Worm (Caenorhabditis elegans) whole organism, young adult: ENCODE data around the gene clec-124.
"Not testable (repeated sequence)": the region's sequence is repeated elsewhere in the genome, so short reads cannot be mapped to it uniquely, and the experiment has no call there.

Experiments used
- B0261.1 ChIP-seq: sonication (generic microtip); optimal IDR thresholded peaks from 2 replicates; lab custom pipeline; 2016; ENCODE audit warnings: mild to moderate bottlenecking, missing genetic modification characterization, moderate library complexity, missing compliant biosample characterization
- C06A6.2 ChIP-seq: fragments of 200-800 bp; sonication (Bioruptor generic); conservative IDR thresholded peaks from 2 replicates; pipeline ENCODE4 v1.3.6; 2022; ENCODE audit warnings: missing genetic modification characterization, missing compliant biosample characterization
- F10E7.11 ChIP-seq: sonication (generic microtip); optimal IDR thresholded peaks from 2 replicates; lab custom pipeline; 2017; ENCODE audit warnings: mild to moderate bottlenecking, missing genetic modification characterization, moderate library complexity, missing compliant biosample characterization
- F52B5.7 ChIP-seq: sonication (generic microtip); optimal IDR thresholded peaks from 2 replicates; lab custom pipeline; 2016; ENCODE audit warnings: mild to moderate bottlenecking, missing genetic modification characterization, missing compliant biosample characterization
- K12H6.12 ChIP-seq: fragments of 200-800 bp; sonication (Bioruptor generic); optimal IDR thresholded peaks from 2 replicates; lab custom pipeline; 2018; ENCODE audit warnings: mild to moderate bottlenecking, missing genetic modification characterization, missing compliant biosample characterization
- Y56A3A.18 ChIP-seq: fragments of 200-800 bp; sonication (Bioruptor generic); IDR thresholded peaks from 2 replicates; pipeline ENCODE4 v1.3.6; 2022; ENCODE audit warnings: missing genetic modification reagents, missing genetic modification characterization, missing compliant biosample characterization
- Y67H2A.10 ChIP-seq: fragments of 200-800 bp; sonication (Bioruptor generic); conservative IDR thresholded peaks from 2 replicates; pipeline ENCODE4 v1.3.6; 2022; ENCODE audit warnings: missing genetic modification reagents, missing genetic modification characterization, missing compliant biosample characterization
- Y79H2A.3 ChIP-seq: fragments of 200-800 bp; sonication (Bioruptor generic); conservative IDR thresholded peaks from 2 replicates; pipeline ENCODE4 v1.3.6; 2022; ENCODE audit warnings: missing genetic modification reagents, missing genetic modification characterization, missing compliant biosample characterization
- akir-1 ChIP-seq: fragments of 200-800 bp; sonication (Bioruptor generic); optimal IDR thresholded peaks from 2 replicates; lab custom pipeline; 2018; ENCODE audit warnings: mild to moderate bottlenecking, missing genetic modification characterization, moderate library complexity, missing compliant biosample characterization
- attf-5 ChIP-seq: fragments of 200-800 bp; sonication (Bioruptor generic); optimal IDR thresholded peaks from 2 replicates; lab custom pipeline; 2018; ENCODE audit warnings: mild to moderate bottlenecking, missing genetic modification characterization, missing compliant biosample characterization
- cebp-1 ChIP-seq, 2 experiments: fragments of 200-800 bp in 1 of 2; sonication (Bioruptor generic) in 1 of 2; sonication (generic microtip) in 1 of 2; IDR thresholded peaks in 1 of 2; optimal IDR thresholded peaks in 1 of 2; 2 replicates each; pipeline versions ENCODE4 v1.3.6 to Lab custom; 2017 to 2022; ENCODE audit warnings: missing compliant biosample characterization in 2 of 2, missing genetic modification characterization in 2 of 2, mild to moderate bottlenecking in 1 of 2, missing genetic modification reagents in 1 of 2, moderate library complexity in 1 of 2
- ceh-27 ChIP-seq: fragments of 200-800 bp; sonication (Bioruptor generic); optimal IDR thresholded peaks from 2 replicates; lab custom pipeline; 2018; ENCODE audit warnings: mild to moderate bottlenecking, missing genetic modification characterization, moderate library complexity, missing compliant biosample characterization
- ceh-40 ChIP-seq: fragments of 200-800 bp; sonication (Bioruptor generic); IDR thresholded peaks from 2 replicates; pipeline ENCODE4 v1.3.6; 2022; ENCODE audit warnings: missing genetic modification characterization, missing compliant biosample characterization
- ceh-79 ChIP-seq: sonication (generic microtip); optimal IDR thresholded peaks from 2 replicates; lab custom pipeline; 2017; ENCODE audit warnings: mild to moderate bottlenecking, missing genetic modification characterization, missing compliant biosample characterization
- dpff-1 ChIP-seq: sonication (generic microtip); optimal IDR thresholded peaks from 2 replicates; lab custom pipeline; 2017; ENCODE audit warnings: mild to moderate bottlenecking, missing genetic modification characterization, missing compliant biosample characterization
- egl-44 ChIP-seq: fragments of 200-800 bp; sonication (Bioruptor generic); IDR thresholded peaks from 2 replicates; pipeline ENCODE4 v1.3.6; 2022; ENCODE audit warnings: missing genetic modification reagents, missing genetic modification characterization, missing compliant biosample characterization
- ets-4 ChIP-seq: fragments of 200-800 bp; sonication (Bioruptor generic); optimal IDR thresholded peaks from 2 replicates; lab custom pipeline; 2018; ENCODE audit warnings: mild to moderate bottlenecking, missing genetic modification characterization, missing compliant biosample characterization
- gei-17 ChIP-seq: fragments of 200-800 bp; sonication (Bioruptor generic); optimal IDR thresholded peaks from 2 replicates; lab custom pipeline; 2018; ENCODE audit warnings: mild to moderate bottlenecking, missing genetic modification characterization, missing compliant biosample characterization
- hlh-26 ChIP-seq: fragments of 200-800 bp; sonication (Bioruptor generic); conservative IDR thresholded peaks from 2 replicates; pipeline ENCODE4 v1.3.6; 2022; ENCODE audit warnings: missing genetic modification reagents, missing genetic modification characterization, missing compliant biosample characterization
- lin-40 ChIP-seq: sonication (generic microtip); optimal IDR thresholded peaks from 2 replicates; lab custom pipeline; 2016; ENCODE audit warnings: missing genetic modification characterization, mild to moderate bottlenecking, missing compliant biosample characterization, missing genotype, missing genetic modification reagents
- lin-54 ChIP-seq: fragments of 200-800 bp; sonication (Bioruptor generic); optimal IDR thresholded peaks from 2 replicates; lab custom pipeline; 2018; ENCODE audit warnings: mild to moderate bottlenecking, missing genetic modification characterization, missing compliant biosample characterization
- madf-3 ChIP-seq: fragments of 200-800 bp; sonication (Bioruptor generic); IDR thresholded peaks from 2 replicates; pipeline ENCODE4 v1.3.6; 2022; ENCODE audit warnings: missing genetic modification reagents, missing genetic modification characterization, missing compliant biosample characterization
- mcd-1 ChIP-seq: fragments of 200-800 bp; sonication (Bioruptor generic); IDR thresholded peaks from 2 replicates; pipeline ENCODE4 v1.3.6; 2022; ENCODE audit warnings: missing genetic modification reagents, missing genetic modification characterization, missing compliant biosample characterization
- nfya-2 ChIP-seq: fragments of 200-800 bp; sonication (Bioruptor generic); IDR thresholded peaks from 2 replicates; pipeline ENCODE4 v1.3.6; 2022; ENCODE audit warnings: missing genetic modification reagents, missing genetic modification characterization, missing compliant biosample characterization
- nhr-179 ChIP-seq: sonication (generic microtip); optimal IDR thresholded peaks from 2 replicates; lab custom pipeline; 2016; ENCODE audit warnings: mild to moderate bottlenecking, missing genetic modification characterization, missing compliant biosample characterization
- nhr-27 ChIP-seq: fragments of 200-800 bp; sonication (Bioruptor generic); optimal IDR thresholded peaks from 2 replicates; lab custom pipeline; 2018; ENCODE audit warnings: mild to moderate bottlenecking, missing genetic modification characterization, moderate library complexity, missing compliant biosample characterization
- nhr-80 ChIP-seq: sonication (generic microtip); optimal IDR thresholded peaks from 2 replicates; lab custom pipeline; 2016; ENCODE audit warnings: missing genetic modification characterization, missing compliant biosample characterization
- pha-4 ChIP-seq: fragments of 150-350 bp; sonication (generic microtip); optimal IDR thresholded peaks from 2 replicates; lab custom pipeline; 2014; ENCODE audit warnings: missing biosample characterization, missing genetic modification reagents, missing genetic modification characterization
- rpc-1 ChIP-seq, 2 experiments: fragments of 150-350 bp in 1 of 2; sonication (generic microtip) in 1 of 2; optimal IDR thresholded peaks; 2 replicates each; lab custom pipeline; 2014 to 2018; ENCODE audit warnings: missing biosample characterization in 1 of 2, missing genetic modification characterization in 1 of 2, missing genetic modification reagents in 1 of 2, missing genotype in 1 of 2
- snpc-1.1 ChIP-seq: sonication (generic microtip); optimal IDR thresholded peaks from 2 replicates; lab custom pipeline; 2017; ENCODE audit warnings: missing genetic modification characterization, mild to moderate bottlenecking, missing compliant biosample characterization, antibody characterized with exemption, moderate library complexity, missing genotype, missing genetic modification reagents; ENCODE audit not compliant: insufficient read depth
- snpc-1.3 ChIP-seq: sonication (generic microtip); optimal IDR thresholded peaks from 2 replicates; lab custom pipeline; 2017; ENCODE audit warnings: missing genetic modification characterization, mild to moderate bottlenecking, missing compliant biosample characterization, antibody characterized with exemption, moderate library complexity, missing genotype, missing genetic modification reagents; ENCODE audit not compliant: insufficient read depth
- snpc-4 ChIP-seq, 5 experiments: fragments of 150-350 bp in 1 of 5; sonication (generic microtip) in 4 of 5; optimal IDR thresholded peaks; 2 replicates each; lab custom pipeline; 2014 to 2018; ENCODE audit warnings: missing genetic modification characterization in 5 of 5, missing biosample characterization in 3 of 5, antibody characterized with exemption in 2 of 5, mild to moderate bottlenecking in 2 of 5, missing compliant biosample characterization in 2 of 5, missing genotype in 2 of 5, moderate library complexity in 2 of 5, missing genetic modification reagents in 1 of 5
- somi-1 ChIP-seq: fragments of 200-800 bp; sonication (Bioruptor generic); optimal IDR thresholded peaks from 2 replicates; lab custom pipeline; 2018; ENCODE audit warnings: mild to moderate bottlenecking, missing genetic modification characterization, missing compliant biosample characterization
- sptf-2 ChIP-seq: fragments of 200-800 bp; sonication (Bioruptor generic); optimal IDR thresholded peaks from 2 replicates; lab custom pipeline; 2018; ENCODE audit warnings: mild to moderate bottlenecking, missing genetic modification characterization, missing compliant biosample characterization
- zim-3 ChIP-seq: sonication (generic microtip); optimal IDR thresholded peaks from 2 replicates; lab custom pipeline; 2017; ENCODE audit warnings: mild to moderate bottlenecking, missing genetic modification characterization, moderate library complexity, missing compliant biosample characterization
- ztf-25 ChIP-seq: fragments of 200-800 bp; sonication (Bioruptor generic); IDR thresholded peaks from 2 replicates; pipeline ENCODE4 v1.3.6; 2022; ENCODE audit warnings: missing genetic modification reagents, missing genetic modification characterization, missing compliant biosample characterization
- ztf-26 ChIP-seq: sonication (generic microtip); optimal IDR thresholded peaks from 2 replicates; lab custom pipeline; 2017; ENCODE audit warnings: missing genetic modification characterization, missing compliant biosample characterization
- ztf-6 ChIP-seq: fragments of 200-800 bp; sonication (Bioruptor generic); IDR thresholded peaks from 2 replicates; pipeline ENCODE4 v1.3.6; 2022; ENCODE audit warnings: missing genetic modification reagents, missing genetic modification characterization, missing compliant biosample characterization

The clec-124 gene

DNA sequence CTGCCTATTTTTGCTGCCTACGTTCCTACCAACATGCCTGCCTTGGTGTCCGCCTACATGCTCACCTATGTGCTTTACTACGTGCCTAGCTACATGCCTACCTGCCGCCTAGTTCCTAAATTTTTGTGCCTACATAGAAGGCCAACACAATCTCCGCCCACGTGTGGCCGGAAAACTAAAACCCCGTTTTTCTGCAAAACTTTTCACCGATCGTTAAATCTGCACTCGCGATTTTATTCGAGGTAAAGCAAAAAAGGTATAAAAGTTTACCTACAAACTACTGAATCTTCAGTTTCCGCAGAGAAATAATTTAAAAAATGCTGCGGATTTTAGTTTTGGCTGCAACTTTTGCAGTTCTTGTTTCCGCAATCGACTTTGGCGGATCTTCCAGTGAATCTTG lies at the start of gene clec-124:
clec-124 (plus strand) TSS at position 301 of the 400 bp plus-strand sequence.
- TF ChIP-seq nfya-2 = no peak
- TF ChIP-seq dpff-1 (tag; lab: Kevin White, UChicago) = no peak
- TF ChIP-seq nhr-179 (tag; lab: Kevin White, UChicago) = no peak
- TF ChIP-seq cebp-1 (GFP tag; IDR thresholded peaks at IDR 0.05; lab: Robert Waterston, UW) = no peak
- no peak for TF ChIP-seq cebp-1 (tag; optimal IDR thresholded peaks at IDR 0.05; lab: Kevin White, UChicago)
- TF ChIP-seq Y79H2A.3 = no peak
- no peak for TF ChIP-seq ztf-26 (tag; lab: Kevin White, UChicago)
- TF ChIP-seq mcd-1 (GFP tag; lab: Robert Waterston, UW) = no peak
- TF ChIP-seq F10E7.11 (tag; lab: Kevin White, UChicago) = no peak

DNA sequence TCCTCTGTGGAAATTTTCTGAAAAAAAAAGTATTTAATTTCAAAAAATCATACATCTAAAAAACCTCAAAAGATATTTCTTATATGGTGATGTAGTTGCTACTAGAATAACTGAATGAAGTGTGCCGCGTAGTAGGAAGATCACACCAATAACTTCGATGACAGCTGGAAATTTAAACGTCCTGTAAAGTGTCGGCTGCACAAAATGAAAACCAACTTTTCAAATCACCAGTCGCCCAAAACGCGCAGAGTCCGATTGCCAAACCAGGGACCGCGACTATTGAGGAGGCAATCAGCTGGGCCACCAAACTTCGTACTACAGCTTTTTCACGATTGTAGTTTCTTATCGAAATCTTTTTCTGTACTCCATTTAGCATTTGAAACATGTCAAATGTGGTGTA lies 48.3 kb upstream of the clec-124 start, which contains the start of gene sri-48:
sri-48 (minus strand) TSS at position 101 of the 400 bp plus-strand sequence.
- not testable (repeated sequence) for TF ChIP-seq dpff-1 (tag; lab: Kevin White, UChicago); F52B5.7; nhr-80

DNA sequence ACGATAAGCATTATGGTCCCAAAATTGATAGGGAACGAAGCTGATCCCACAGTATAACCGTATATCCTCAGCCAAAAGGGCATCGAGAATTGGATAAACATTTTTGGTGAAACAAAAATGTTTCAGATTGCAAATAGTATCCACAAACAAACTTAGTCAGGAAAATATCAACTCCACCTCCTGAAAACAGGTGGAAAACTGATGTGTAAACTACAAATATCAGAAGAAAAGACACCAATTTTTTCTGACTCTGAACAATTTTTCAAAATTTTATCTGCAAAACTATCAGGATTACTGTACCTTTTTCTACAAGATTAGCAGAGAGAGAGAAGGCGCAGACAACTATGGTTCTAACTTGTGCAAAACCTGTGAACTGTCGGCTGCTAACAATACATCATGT lies 47.0 kb upstream of the clec-124 start, which contains the start of gene sri-53:
sri-53 (minus strand) TSS at position 101 of the 400 bp plus-strand sequence.
- no peak for TF ChIP-seq lin-40 (tag; lab: Kevin White, UChicago)
- TF ChIP-seq egl-44 (GFP tag; lab: Robert Waterston, UW) = no peak
- TF ChIP-seq ztf-6 (GFP tag; lab: Robert Waterston, UW) = no peak
- TF ChIP-seq gei-17 (GFP tag; lab: Kevin White, UChicago) = no peak
- TF ChIP-seq ets-4 (GFP tag; lab: Kevin White, UChicago) = no peak
- TF ChIP-seq hlh-26 (GFP tag; lab: Robert Waterston, UW) = no peak
- no peak for TF ChIP-seq ceh-27 (GFP tag; lab: Kevin White, UChicago)
- TF ChIP-seq lin-54 (GFP tag; lab: Kevin White, UChicago) = no peak
- no peak for TF ChIP-seq ceh-79 (tag; lab: Kevin White, UChicago)
- TF ChIP-seq snpc-4 (GFP tag; optimal IDR thresholded peaks at IDR 0.05; lab: Kevin White, UChicago) = no peak
- TF ChIP-seq snpc-4 (tag; optimal IDR thresholded peaks at IDR 0.05; lab: Kevin White, UChicago) = no peak
- no peak for TF ChIP-seq B0261.1 (tag; lab: Kevin White, UChicago)
- no peak for TF ChIP-seq pha-4 (tag; lab: Kevin White, UChicago)
- TF ChIP-seq snpc-1.3 = no peak
- TF ChIP-seq sptf-2 = no peak
- TF ChIP-seq nhr-27 (tag; lab: Kevin White, UChicago) = no peak

DNA sequence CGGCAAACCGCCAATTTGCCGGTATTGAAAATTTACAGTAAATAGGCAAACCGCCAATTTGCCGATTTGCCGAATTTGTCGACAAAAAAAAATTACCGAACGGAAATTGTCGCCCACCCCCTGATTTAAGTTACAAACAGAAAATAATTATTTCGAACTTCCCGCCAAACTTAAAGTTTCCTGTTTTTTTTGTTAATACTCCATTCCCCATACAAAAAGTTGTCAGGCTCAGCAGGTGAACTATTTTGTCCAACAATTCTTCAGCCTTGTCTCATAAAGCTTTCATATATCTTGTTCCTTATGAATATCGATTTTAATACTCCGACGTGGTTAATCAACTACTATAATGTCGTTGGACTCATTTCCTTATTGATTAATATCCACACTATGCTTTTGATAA lies 46.1 kb upstream of the clec-124 start, which contains the start of gene sri-50:
sri-50 (plus strand) TSS at position 301 of the 400 bp plus-strand sequence.
- TF ChIP-seq F52B5.7 (no peak), madf-3 (GFP tag; lab: Robert Waterston, UW) (no peak), Y67H2A.10 (GFP tag; lab: Robert Waterston, UW) (no peak), Y56A3A.18 (GFP tag; lab: Robert Waterston, UW) (no peak), rpc-1 (optimal IDR thresholded peaks at IDR 0.05; lab: Kevin White, UChicago) (no peak), rpc-1 (tag; optimal IDR thresholded peaks at IDR 0.05; lab: Kevin White, UChicago) (no peak), attf-5 (GFP tag; lab: Kevin White, UChicago) (no peak), akir-1 (GFP tag; lab: Kevin White, UChicago) (no peak), ceh-40 (GFP tag; lab: Robert Waterston, UW) (no peak), ztf-25 (no peak), nhr-179 (tag; lab: Kevin White, UChicago) (no peak), ztf-26 (tag; lab: Kevin White, UChicago) (no peak), zim-3 (no peak), K12H6.12 (tag; lab: Kevin White, UChicago) (no peak), somi-1 (GFP tag; lab: Kevin White, UChicago) (no peak), snpc-1.1 (no peak), C06A6.2 (no peak)
